Fruit fly (Drosophila melanogaster) whole organism, embryonic: ENCODE data around the gene GABA-B-R3.
A peak's percentile ranks its signal among the peaks of the same experiment; 100 is the strongest.

Experiments used
- Atf3 ChIP-seq: fragments of 200-800 bp; sonication (Bioruptor generic); optimal IDR thresholded peaks from 3 replicates; lab custom pipeline; 2016; ENCODE audit warnings: missing biosample characterization, missing genetic modification characterization
- Bdp1 ChIP-seq: fragments of 200-800 bp; sonication (Bioruptor generic); optimal IDR thresholded peaks from 3 replicates; lab custom pipeline; 2016; ENCODE audit warnings: missing biosample characterization, missing genetic modification characterization
- Bgb ChIP-seq: fragments of 200-800 bp; sonication (Bioruptor generic); IDR thresholded peaks from 2 replicates; pipeline ENCODE4 v1.3.6; 2022; ENCODE audit warnings: missing biosample characterization, missing genetic modification characterization; ENCODE audit not compliant: partially characterized antibody
- CG10274 ChIP-seq: fragments of 200-800 bp; sonication (Bioruptor generic); optimal IDR thresholded peaks from 3 replicates; lab custom pipeline; 2017; ENCODE audit warnings: missing biosample characterization, mild to moderate bottlenecking, missing genetic modification characterization
- CG13287 ChIP-seq: fragments of 200-800 bp; sonication (Bioruptor generic); IDR thresholded peaks from 2 replicates; pipeline ENCODE4 v1.3.6; 2022; ENCODE audit warnings: missing biosample characterization, missing genetic modification characterization; ENCODE audit not compliant: partially characterized antibody
- CG14860 ChIP-seq: fragments of 200-800 bp; sonication (Bioruptor generic); IDR thresholded peaks from 3 replicates; pipeline ENCODE4 v1.3.6; 2022; ENCODE audit warnings: missing biosample characterization, missing genetic modification characterization; ENCODE audit not compliant: partially characterized antibody
- CG1603 ChIP-seq: fragments of 200-800 bp; sonication (Bioruptor generic); optimal IDR thresholded peaks from 2 replicates; lab custom pipeline; 2019; ENCODE audit warnings: missing biosample characterization, mild to moderate bottlenecking, missing genetic modification characterization, moderate library complexity
- CG16815 ChIP-seq: fragments of 200-800 bp; sonication (Bioruptor generic); optimal IDR thresholded peaks from 3 replicates; lab custom pipeline; 2017; ENCODE audit warnings: missing biosample characterization, mild to moderate bottlenecking, missing genetic modification characterization
- CG18764 ChIP-seq: fragments of 200-800 bp; sonication (Bioruptor generic); optimal IDR thresholded peaks from 3 replicates; lab custom pipeline; 2016; ENCODE audit warnings: missing biosample characterization, missing genetic modification characterization
- CG30403 ChIP-seq: fragments of 200-800 bp; sonication (Bioruptor generic); optimal IDR thresholded peaks from 3 replicates; lab custom pipeline; 2016; ENCODE audit warnings: missing biosample characterization, missing genetic modification characterization
- CG31365 ChIP-seq: fragments of 200-800 bp; sonication (Bioruptor generic); optimal IDR thresholded peaks from 2 replicates; lab custom pipeline; 2018; ENCODE audit warnings: missing biosample characterization, mild to moderate bottlenecking, missing genetic modification characterization
- CG34224 ChIP-seq: fragments of 200-800 bp; sonication (Bioruptor generic); IDR thresholded peaks from 3 replicates; pipeline ENCODE4 v1.3.6; 2022; ENCODE audit warnings: missing biosample characterization, missing genetic modification characterization; ENCODE audit not compliant: partially characterized antibody
- CG3995 ChIP-seq: fragments of 200-800 bp; sonication (Bioruptor generic); optimal IDR thresholded peaks from 3 replicates; lab custom pipeline; 2016; ENCODE audit warnings: missing biosample characterization, missing genetic modification characterization
- CG4360 ChIP-seq: fragments of 200-800 bp; sonication (Bioruptor generic); IDR thresholded peaks from 2 replicates; pipeline ENCODE4 v1.3.6; 2022; ENCODE audit warnings: missing biosample characterization, missing genetic modification characterization
- CG4424 ChIP-seq: fragments of 200-800 bp; sonication (Bioruptor generic); optimal IDR thresholded peaks from 3 replicates; lab custom pipeline; 2016; ENCODE audit warnings: missing biosample characterization, missing genetic modification characterization
- CG6254 ChIP-seq: fragments of 200-800 bp; sonication (Bioruptor generic); optimal IDR thresholded peaks from 3 replicates; lab custom pipeline; 2017; ENCODE audit warnings: mild to moderate bottlenecking, missing biosample characterization, missing genetic modification reagents, missing genetic modification characterization
- CG6683 ChIP-seq: fragments of 200-800 bp; sonication (Bioruptor generic); optimal IDR thresholded peaks from 2 replicates; lab custom pipeline; 2017; ENCODE audit warnings: missing biosample characterization, mild to moderate bottlenecking, missing genetic modification characterization, missing genetic modification reagents
- CG6791 ChIP-seq: fragments of 200-800 bp; sonication (Bioruptor generic); IDR thresholded peaks from 3 replicates; pipeline ENCODE4 v1.3.6; 2022; ENCODE audit warnings: missing biosample characterization, missing genetic modification characterization; ENCODE audit not compliant: partially characterized antibody
- CG8290 ChIP-seq, 3 experiments: fragments of 200-800 bp; sonication (Bioruptor generic); optimal IDR thresholded peaks; 2 replicates each; lab custom pipeline; 2016 to 2019; ENCODE audit warnings: missing biosample characterization in 3 of 3, missing genetic modification characterization in 3 of 3, mild to moderate bottlenecking in 2 of 3, moderate library complexity in 1 of 3
- CG9932 ChIP-seq: fragments of 200-800 bp; sonication (Bioruptor generic); IDR thresholded peaks from 2 replicates; pipeline ENCODE4 v1.3.6; 2022; ENCODE audit warnings: missing biosample characterization, missing genetic modification characterization
- Dip3 ChIP-seq: fragments of 200-800 bp; sonication (Bioruptor generic); optimal IDR thresholded peaks from 3 replicates; lab custom pipeline; 2016; ENCODE audit warnings: missing biosample characterization, missing genetic modification characterization
- E2f2 ChIP-seq: fragments of 200-800 bp; sonication (Bioruptor generic); IDR thresholded peaks from 2 replicates; pipeline ENCODE4 v1.3.6; 2022; ENCODE audit warnings: missing biosample characterization, missing genetic modification characterization
- Jarid2 ChIP-seq: fragments of 200-800 bp; sonication (Bioruptor generic); optimal IDR thresholded peaks from 3 replicates; lab custom pipeline; 2017; ENCODE audit warnings: mild to moderate bottlenecking, missing biosample characterization, missing genetic modification reagents, missing genetic modification characterization
- Lim3 ChIP-seq: fragments of 200-800 bp; sonication (Bioruptor generic); IDR thresholded peaks from 2 replicates; pipeline ENCODE4 v1.3.6; 2022; ENCODE audit warnings: missing biosample characterization, missing genetic modification characterization
- Myb ChIP-seq: fragments of 200-800 bp; sonication (Bioruptor generic); optimal IDR thresholded peaks from 2 replicates; lab custom pipeline; 2016; ENCODE audit warnings: missing biosample characterization, missing genetic modification characterization
- Nf-YC ChIP-seq: fragments of 200-800 bp; optimal IDR thresholded peaks from 3 replicates; lab custom pipeline; 2019; ENCODE audit warnings: missing biosample characterization, mild to moderate bottlenecking, missing genetic modification characterization, moderate library complexity
- Optix ChIP-seq: fragments of 200-800 bp; sonication (Bioruptor generic); IDR thresholded peaks from 3 replicates; pipeline ENCODE4 v1.3.6; 2022; ENCODE audit warnings: missing biosample characterization, missing genetic modification characterization
- Ptx1 ChIP-seq: fragments of 200-800 bp; sonication (Bioruptor generic); IDR thresholded peaks from 2 replicates; pipeline ENCODE4 v1.3.6; 2022; ENCODE audit warnings: missing biosample characterization, missing genetic modification characterization
- Sox100B ChIP-seq: fragments of 200-800 bp; sonication (Bioruptor generic); optimal IDR thresholded peaks from 3 replicates; lab custom pipeline; 2018; ENCODE audit warnings: missing biosample characterization, mild to moderate bottlenecking, missing genetic modification characterization
- Taf1 ChIP-seq: fragments of 200-800 bp; sonication (Bioruptor generic); IDR thresholded peaks from 2 replicates; pipeline ENCODE4 v1.3.6; 2022; ENCODE audit warnings: missing biosample characterization, missing genetic modification characterization
- abd-A ChIP-seq: fragments of 200-800 bp; sonication (Bioruptor generic); optimal IDR thresholded peaks from 3 replicates; lab custom pipeline; 2019; ENCODE audit warnings: missing biosample characterization, mild to moderate bottlenecking, missing genetic modification characterization, moderate library complexity
- al ChIP-seq: fragments of 200-800 bp; sonication (Bioruptor generic); IDR thresholded peaks from 2 replicates; pipeline ENCODE4 v1.3.6; 2022; ENCODE audit warnings: missing biosample characterization, missing genetic modification characterization
- amos ChIP-seq: fragments of 200-800 bp; sonication (Bioruptor generic); IDR thresholded peaks from 2 replicates; pipeline ENCODE4 v1.3.6; 2022; ENCODE audit warnings: missing biosample characterization, missing genetic modification characterization; ENCODE audit not compliant: partially characterized antibody
- bcd ChIP-seq: fragments of 200-800 bp; sonication (Bioruptor generic); optimal IDR thresholded peaks from 2 replicates; lab custom pipeline; 2017; ENCODE audit warnings: missing biosample characterization, mild to moderate bottlenecking, missing genetic modification characterization
- cato ChIP-seq: fragments of 200-800 bp; sonication (Bioruptor generic); optimal IDR thresholded peaks from 2 replicates; lab custom pipeline; 2016; ENCODE audit warnings: missing biosample characterization, missing genetic modification characterization, borderline replicate concordance
- chn ChIP-seq: fragments of 200-800 bp; sonication (Bioruptor generic); optimal IDR thresholded peaks from 2 replicates; lab custom pipeline; 2016; ENCODE audit warnings: missing biosample characterization, missing genetic modification characterization
- crol ChIP-seq: fragments of 200-800 bp; sonication (Bioruptor generic); IDR thresholded peaks from 2 replicates; pipeline ENCODE4 v1.3.6; 2022; ENCODE audit warnings: missing biosample characterization, missing genetic modification characterization
- cwo ChIP-seq: fragments of 200-800 bp; sonication (Bioruptor generic); optimal IDR thresholded peaks from 3 replicates; lab custom pipeline; 2017; ENCODE audit warnings: missing biosample characterization, missing genetic modification characterization, mild to moderate bottlenecking, moderate library complexity, missing genetic modification reagents
- ewg ChIP-seq: fragments of 200-800 bp; sonication (Bioruptor generic); optimal IDR thresholded peaks from 3 replicates; lab custom pipeline; 2017; ENCODE audit warnings: mild to moderate bottlenecking, missing biosample characterization, missing genetic modification reagents, missing genetic modification characterization
- fd102C ChIP-seq: fragments of 200-800 bp; sonication (Bioruptor generic); optimal IDR thresholded peaks from 2 replicates; lab custom pipeline; 2018; ENCODE audit warnings: missing biosample characterization, mild to moderate bottlenecking, missing genetic modification characterization, moderate library complexity
- fd3F ChIP-seq: fragments of 200-800 bp; sonication (Bioruptor generic); optimal IDR thresholded peaks from 2 replicates; lab custom pipeline; 2018; ENCODE audit warnings: missing biosample characterization, mild to moderate bottlenecking, missing genetic modification characterization, moderate library complexity
- grn ChIP-seq: fragments of 200-800 bp; sonication (Bioruptor generic); optimal IDR thresholded peaks from 3 replicates; lab custom pipeline; 2017; ENCODE audit warnings: missing biosample characterization, missing genetic modification characterization
- kni ChIP-seq: fragments of 200-800 bp; sonication (Bioruptor generic); optimal IDR thresholded peaks from 3 replicates; lab custom pipeline; 2017; ENCODE audit warnings: mild to moderate bottlenecking, missing biosample characterization, missing genetic modification reagents, missing genetic modification characterization
- nmo ChIP-seq: fragments of 200-800 bp; sonication (Bioruptor generic); optimal IDR thresholded peaks from 2 replicates; lab custom pipeline; 2018; ENCODE audit warnings: missing biosample characterization, mild to moderate bottlenecking, missing genetic modification characterization, moderate library complexity
- sqz ChIP-seq: fragments of 200-800 bp; sonication (Bioruptor generic); optimal IDR thresholded peaks from 3 replicates; lab custom pipeline; 2018; ENCODE audit warnings: missing biosample characterization, mild to moderate bottlenecking, missing genetic modification characterization
- tll ChIP-seq, 2 experiments: fragments of 200-800 bp in 1 of 2; fragments of >200 bp in 1 of 2; sonication (Bioruptor generic) in 1 of 2; optimal IDR thresholded peaks; 2 replicates each; lab custom pipeline; 2017 to 2019; ENCODE audit warnings: missing biosample characterization in 2 of 2, missing genetic modification characterization in 2 of 2, mild to moderate bottlenecking in 1 of 2, moderate library complexity in 1 of 2
- tna ChIP-seq: fragments of 200-800 bp; sonication (Bioruptor generic); IDR thresholded peaks from 2 replicates; pipeline ENCODE4 v1.3.6; 2022; ENCODE audit warnings: missing biosample characterization, missing genetic modification characterization; ENCODE audit not compliant: partially characterized antibody

The GABA-B-R3 gene

DNA sequence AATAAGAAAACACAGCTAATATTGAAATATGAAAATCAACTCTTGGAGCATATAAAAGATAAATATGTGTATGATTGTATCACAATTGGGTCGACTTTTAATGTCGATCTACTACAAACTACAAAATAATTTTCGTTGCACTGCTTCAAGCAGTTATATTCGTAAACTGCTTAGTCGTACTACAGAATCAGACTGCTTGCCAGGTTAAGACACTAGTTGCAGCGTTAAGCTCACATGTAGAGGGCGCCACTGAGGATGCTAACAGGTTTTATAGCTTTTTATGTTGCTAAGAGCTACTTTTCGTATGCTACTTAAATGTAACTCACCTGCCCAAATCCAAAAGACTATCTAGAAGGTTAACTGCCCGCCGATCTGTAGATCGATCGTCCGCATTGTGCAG, 9.7 kb upstream of the GABA-B-R3 start (continued):
- TF ChIP-seq CG8290 (GFP tag; optimal IDR thresholded peaks at IDR 0.05; lab: Kevin White, UChicago) (no peak), CG8290 (tag; optimal IDR thresholded peaks at IDR 0.05; lab: Kevin White, UChicago) (peak in 1 of 2 experiments; percentile 74), grn (GFP tag; lab: Kevin White, UChicago) (no peak), Optix (GFP tag; lab: Robert Waterston, UW) (no peak), bcd (GFP tag; lab: Kevin White, UChicago) (peak; percentile 11), ewg (GFP tag; lab: Kevin White, UChicago) (no peak), CG31365 (tag; lab: Kevin White, UChicago) (peak; percentile 98), abd-A (peak; percentile 61), crol (GFP tag; lab: Robert Waterston, UW) (no peak), Bgb (peak; percentile 44; the same call in 1 of the 2 replicates), CG10274 (no peak), nmo (GFP tag; lab: Kevin White, UChicago) (peak; percentile 51), Sox100B (GFP tag; lab: Kevin White, UChicago) (no peak), CG30403 (GFP tag; lab: Kevin White, UChicago) (no peak), cwo (GFP tag; lab: Kevin White, UChicago) (no peak), CG14860 (GFP tag; lab: Robert Waterston, UW) (0 out of 3 replicates have a peak, but pooled peaks have one; percentile 35), fd3F (GFP tag; lab: Kevin White, UChicago) (no peak), CG6254 (GFP tag; lab: Kevin White, UChicago) (no peak), Nf-YC (tag; lab: Kevin White, UChicago) (no peak), CG9932 (GFP tag; lab: Robert Waterston, UW) (peak; percentile 44), Taf1 (GFP tag; lab: Robert Waterston, UW) (no peak), CG1603 (tag; lab: Kevin White, UChicago) (peak; percentile 59), tll (GFP tag; optimal IDR thresholded peaks at IDR 0.05; lab: Kevin White, UChicago) (no peak), Jarid2 (GFP tag; lab: Kevin White, UChicago) (peak; percentile 27), CG4424 (GFP tag; lab: Kevin White, UChicago) (peak; percentile 52), CG4360 (GFP tag; lab: Robert Waterston, UW) (no peak), Ptx1 (GFP tag; lab: Robert Waterston, UW) (peak; percentile 39; the same call in 1 of the 2 replicates), amos (GFP tag; lab: Robert Waterston, UW) (peak; percentile 56), Bdp1 (peak; percentile 50), CG13287 (GFP tag; lab: Robert Waterston, UW) (0 out of 2 replicates have a peak, but pooled peaks have one; percentile 40), CG6791 (GFP tag; lab: Robert Waterston, UW) (peak; percentile 67; the same call in 2 of the 3 replicates), al (GFP tag; lab: Robert Waterston, UW) (0 out of 2 replicates have a peak, but pooled peaks have one; percentile 25), Dip3 (GFP tag; lab: Kevin White, UChicago) (peak; percentile 6), CG34224 (GFP tag; lab: Robert Waterston, UW) (no peak)

DNA sequence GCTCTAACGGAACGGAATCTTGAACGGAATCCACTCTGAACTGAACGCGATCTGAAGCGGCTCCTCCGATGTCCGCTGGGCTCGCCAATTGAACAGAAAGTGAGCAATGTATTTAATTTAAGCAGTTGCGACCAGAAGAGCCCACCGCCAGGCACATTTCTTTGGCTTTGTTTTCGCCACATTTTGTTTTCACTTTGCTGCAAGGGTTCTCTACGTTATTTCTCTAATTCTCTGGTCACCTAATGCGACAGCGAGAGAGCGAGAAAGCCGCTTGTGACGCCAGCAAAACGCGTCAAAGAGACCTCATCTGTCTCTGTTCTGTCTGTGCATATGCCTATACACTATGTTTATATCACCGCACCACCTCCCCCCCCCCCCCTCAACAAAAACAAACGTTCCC, 5.5 kb upstream of the GABA-B-R3 start, which contains the start of gene Eaat2:
Gene Eaat2 (minus strand): TSS at position 101 of the 400 bp plus-strand sequence.
- no peak for TF ChIP-seq CG6683 (GFP tag; lab: Kevin White, UChicago)

DNA sequence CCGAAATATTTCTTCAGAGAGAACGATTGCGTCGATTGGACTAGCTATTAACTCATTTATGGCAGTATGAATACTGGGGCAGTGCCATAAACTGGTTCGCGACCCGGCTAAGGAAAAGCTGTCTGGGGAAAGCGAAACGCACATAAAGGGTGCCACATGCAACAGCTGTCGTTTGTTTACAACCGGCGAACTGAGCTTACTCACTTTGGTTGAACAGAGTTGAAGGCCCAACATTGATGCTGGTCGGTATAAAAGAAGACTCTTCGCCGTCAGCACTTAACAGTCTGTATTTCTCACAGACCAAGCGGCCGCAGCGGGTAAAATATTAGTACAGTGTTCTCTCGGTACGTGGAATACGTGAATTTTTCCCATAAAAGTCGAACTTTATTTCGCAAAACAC, 4.0 kb upstream of the GABA-B-R3 start:
- TF ChIP-seq CG18764 (GFP tag; lab: Kevin White, UChicago) (no peak), E2f2 (GFP tag; lab: Robert Waterston, UW) (no peak), fd102C (no peak), cato (GFP tag; lab: Kevin White, UChicago) (no peak), CG3995 (GFP tag; lab: Kevin White, UChicago) (no peak), chn (GFP tag; lab: Kevin White, UChicago) (no peak), CG16815 (no peak), Lim3 (GFP tag; lab: Robert Waterston, UW) (no peak), Myb (GFP tag; lab: Kevin White, UChicago) (no peak), kni (no peak), Atf3 (GFP tag; lab: Kevin White, UChicago) (no peak), sqz (GFP tag; lab: Kevin White, UChicago) (no peak), CG6791 (GFP tag; lab: Robert Waterston, UW) (no peak), tna (no peak)
